Worm (Caenorhabditis elegans) whole organism, early embryonic: ENCODE results near the gene gsp-2.

Source experiments
- ama-1 ChIP-seq: fragments of 150-350 bp; optimal IDR thresholded peaks from 2 replicates; lab custom pipeline; 2014
- scrt-1 ChIP-seq: fragments of 200-800 bp; sonication (Bioruptor generic); IDR thresholded peaks from 2 replicates; pipeline ENCODE4 v1.3.6; 2022; ENCODE audit warnings: missing genetic modification characterization, missing compliant biosample characterization

- TF ChIP-seq scrt-1: no peak
- TF ChIP-seq ama-1 (lab: Kevin White, UChicago): no peak
Measured at ce11 chrIII:7378945-7379344, 42.6 kb downstream of the gsp-2 start, which contains the start of gene T20B12.7.
